Fruit fly (Drosophila melanogaster): ENCODE data around the gene PAPLA1.

Gene PAPLA1

DNA sequence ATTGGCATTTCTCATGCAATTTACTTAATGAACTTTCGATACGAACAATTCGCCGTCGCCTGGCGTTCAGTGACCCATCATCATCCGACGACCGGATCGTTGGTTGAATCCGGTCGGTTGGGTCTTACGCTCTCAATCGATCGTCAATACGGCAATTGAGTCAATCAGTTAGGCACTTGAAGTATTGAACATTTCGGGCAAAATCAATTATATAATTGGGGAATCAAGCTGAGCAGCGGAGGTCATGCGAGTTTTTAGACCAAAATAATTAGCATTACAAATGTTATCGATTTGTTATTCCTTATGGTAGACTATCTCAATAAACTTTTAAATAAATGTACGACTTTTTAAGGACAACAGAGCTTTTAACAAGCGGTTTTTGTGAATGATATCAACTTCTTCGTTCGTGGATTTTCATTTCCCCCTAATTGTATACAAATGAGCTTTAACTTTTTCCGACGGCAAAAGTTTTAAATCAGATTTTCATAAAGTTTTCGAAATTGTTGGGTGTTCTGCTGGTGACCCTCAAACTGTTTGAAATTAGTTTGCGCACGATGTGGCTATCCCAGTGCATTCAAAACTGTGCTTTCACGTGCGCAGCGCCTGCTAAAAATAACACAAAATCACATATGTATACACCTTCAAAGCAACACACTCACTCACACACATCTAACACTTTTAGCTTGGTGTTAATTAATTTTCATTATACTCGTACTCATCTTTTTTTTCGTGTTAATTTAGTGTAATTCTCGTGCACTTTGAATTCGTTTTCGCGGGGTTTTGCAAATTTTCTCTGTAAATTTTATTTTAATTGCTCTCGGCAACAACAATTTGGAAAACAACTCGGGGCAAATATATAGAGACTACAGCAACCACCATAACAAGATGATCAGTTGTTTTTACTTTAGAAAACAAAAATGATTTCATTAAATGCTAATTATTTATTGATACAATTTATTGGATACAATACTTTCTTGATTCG, 61.2 kb downstream of the PAPLA1 start:
- no peak for TF ChIP-seq CG17801 (GFP tag; optimal IDR thresholded peaks at IDR 0.05; ENCODE audit: partially characterized antibody)

DNA sequence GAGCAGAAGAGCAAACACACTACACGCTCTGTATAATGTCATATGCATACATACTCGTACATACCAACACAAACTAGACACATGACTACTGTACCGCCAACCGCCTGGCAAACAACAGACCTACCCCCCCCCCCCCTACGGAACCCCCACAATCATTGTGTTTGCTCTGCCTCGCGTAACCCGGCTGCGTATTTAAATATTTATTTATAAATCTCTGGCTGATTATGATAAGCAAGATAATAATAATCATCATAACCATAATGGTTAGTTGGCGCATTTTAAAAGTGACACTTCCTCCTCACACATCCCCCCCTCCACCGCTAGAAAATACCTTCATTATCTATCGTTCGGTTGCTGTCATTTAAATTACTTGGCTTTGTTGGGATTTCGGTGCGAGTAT, 62.0 kb downstream of the PAPLA1 start:
- peak; percentile 32 for TF ChIP-seq CG17801 (GFP tag; optimal IDR thresholded peaks at IDR 0.05; ENCODE audit: partially characterized antibody)

DNA sequence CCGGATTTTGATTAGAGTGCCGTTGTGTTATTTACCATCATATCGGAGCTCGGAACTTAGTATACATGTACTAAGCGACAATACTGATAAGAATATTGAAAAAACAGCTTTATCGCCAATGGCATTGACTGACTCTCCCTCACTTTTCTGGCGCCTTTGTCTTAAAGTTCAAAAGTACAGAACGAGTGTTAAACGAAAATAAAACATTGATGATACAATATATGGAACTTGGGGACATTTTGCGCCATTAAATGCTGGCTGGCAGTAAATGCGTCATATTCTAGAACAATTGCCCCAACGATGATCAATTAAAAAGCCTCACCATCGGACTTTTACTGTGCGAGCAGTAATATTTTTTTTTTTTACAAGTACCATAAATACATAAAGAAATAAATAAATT, 64.3 kb downstream of the PAPLA1 start:
- no peak for TF ChIP-seq CG17801 (GFP tag; optimal IDR thresholded peaks at IDR 0.05; ENCODE audit: partially characterized antibody)

DNA sequence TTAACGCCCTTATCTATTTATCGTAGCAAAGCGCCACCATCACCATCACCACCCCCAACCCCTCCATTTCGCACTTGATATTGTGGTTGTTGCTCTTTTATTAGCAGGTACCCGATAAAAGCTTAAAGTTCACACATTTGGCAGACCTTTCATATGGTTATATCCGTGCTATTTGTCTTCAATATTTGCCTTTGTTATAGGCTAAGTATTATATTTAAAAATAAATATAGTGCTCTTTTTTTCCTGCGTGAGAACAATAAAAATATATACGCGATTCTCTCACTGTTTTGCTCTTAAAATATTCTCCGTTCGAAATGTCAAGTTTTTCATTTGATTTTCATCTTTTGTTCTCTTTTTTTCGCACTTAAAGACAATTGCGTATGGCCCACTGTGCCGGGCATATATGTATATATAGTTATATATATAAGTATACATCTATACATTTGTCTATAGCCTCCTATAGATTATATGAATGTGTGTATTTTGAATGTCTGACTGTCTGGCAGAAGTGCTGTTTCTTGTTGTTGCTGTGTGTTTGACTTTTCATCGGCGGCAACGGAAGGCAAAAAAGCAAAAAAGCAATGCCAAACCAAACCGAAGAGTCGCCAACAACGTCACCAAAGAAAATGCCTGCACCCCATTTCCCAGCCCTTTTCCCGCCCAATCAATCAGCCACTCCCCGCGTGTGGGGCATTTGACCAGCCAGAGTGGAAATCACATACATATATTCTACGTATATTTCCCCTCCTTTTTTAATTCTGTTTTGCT, 65.2 kb downstream of the PAPLA1 start:
- TF ChIP-seq CG17801 (GFP tag; optimal IDR thresholded peaks at IDR 0.05; ENCODE audit: partially characterized antibody): no peak

DNA sequence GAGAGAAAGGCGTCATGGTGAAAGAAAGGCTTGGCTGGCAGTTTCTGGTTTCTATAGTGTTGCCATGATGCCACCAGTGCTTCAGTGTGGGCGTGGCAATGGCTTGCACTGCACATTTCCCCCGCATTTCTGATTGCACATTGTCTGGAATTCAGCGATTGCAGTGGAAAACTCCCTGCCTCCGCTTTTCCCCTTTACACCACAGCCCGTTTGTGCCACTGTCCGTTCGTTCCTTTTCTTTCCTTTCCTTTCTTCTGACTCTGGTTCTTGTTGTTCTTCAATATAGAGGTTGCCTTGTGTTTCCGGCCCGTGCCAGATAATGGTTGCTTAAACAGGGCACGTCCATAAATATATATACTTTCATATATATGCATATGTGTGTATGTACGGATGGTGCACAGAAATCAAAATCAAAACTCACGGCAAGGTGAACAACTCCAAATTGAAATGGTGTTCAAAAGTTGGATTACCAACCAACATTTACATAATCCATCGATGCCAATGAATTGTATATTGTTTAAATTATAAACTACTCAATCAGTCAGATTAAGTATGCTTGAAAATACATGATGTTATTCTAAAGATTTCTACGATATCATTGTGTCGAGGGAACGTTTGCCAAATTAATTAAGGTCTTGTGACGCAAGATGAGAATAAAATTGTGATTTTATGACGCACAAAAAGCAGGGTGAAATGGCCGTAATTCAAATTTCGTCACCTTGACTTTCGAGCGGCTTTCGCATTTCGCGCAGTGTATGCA, 66.1 kb downstream of the PAPLA1 start:
- no peak for TF ChIP-seq CG17801 (GFP tag; optimal IDR thresholded peaks at IDR 0.05; ENCODE audit: partially characterized antibody)

DNA sequence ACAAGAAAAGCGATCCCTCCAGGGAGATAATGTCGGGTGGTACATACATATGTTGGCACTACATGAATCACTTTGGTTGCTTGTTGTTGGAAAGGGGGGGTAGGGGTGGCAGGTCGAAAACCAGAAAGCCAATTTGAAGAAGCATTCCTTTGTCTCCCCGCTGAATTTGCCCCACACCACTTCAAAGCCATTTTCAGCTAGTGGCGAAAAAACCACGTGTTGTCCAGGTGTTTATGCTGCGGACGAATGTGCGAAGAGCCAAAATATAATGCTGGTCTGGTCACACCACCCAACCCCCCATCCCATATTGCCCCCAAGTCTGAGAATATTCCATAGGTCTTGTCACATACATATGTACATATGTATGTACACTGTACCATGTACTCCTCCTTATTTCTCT, 67.5 kb downstream of the PAPLA1 start:
- no peak for TF ChIP-seq CG17801 (GFP tag; optimal IDR thresholded peaks at IDR 0.05; ENCODE audit: partially characterized antibody)

DNA sequence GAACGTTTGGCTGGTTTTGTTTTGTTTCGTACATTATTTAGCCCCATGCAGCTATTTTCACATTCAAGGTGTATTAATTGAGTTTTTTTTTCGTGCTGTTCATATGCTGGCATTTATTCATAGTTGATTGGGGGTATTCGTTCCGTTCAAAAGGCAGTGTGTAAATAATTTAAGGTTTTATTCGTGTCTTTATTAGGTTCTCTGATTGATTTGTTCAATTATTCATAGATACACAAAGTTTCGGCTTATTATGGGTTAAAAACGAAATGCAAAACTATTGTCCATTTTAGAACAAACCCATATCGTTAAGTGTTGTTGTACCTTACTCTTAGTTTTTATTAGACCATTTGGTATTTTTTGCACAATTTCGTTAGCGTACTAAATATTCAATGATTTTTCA, 68.0 kb downstream of the PAPLA1 start:
- no peak for TF ChIP-seq CG17801 (GFP tag; optimal IDR thresholded peaks at IDR 0.05; ENCODE audit: partially characterized antibody)

DNA sequence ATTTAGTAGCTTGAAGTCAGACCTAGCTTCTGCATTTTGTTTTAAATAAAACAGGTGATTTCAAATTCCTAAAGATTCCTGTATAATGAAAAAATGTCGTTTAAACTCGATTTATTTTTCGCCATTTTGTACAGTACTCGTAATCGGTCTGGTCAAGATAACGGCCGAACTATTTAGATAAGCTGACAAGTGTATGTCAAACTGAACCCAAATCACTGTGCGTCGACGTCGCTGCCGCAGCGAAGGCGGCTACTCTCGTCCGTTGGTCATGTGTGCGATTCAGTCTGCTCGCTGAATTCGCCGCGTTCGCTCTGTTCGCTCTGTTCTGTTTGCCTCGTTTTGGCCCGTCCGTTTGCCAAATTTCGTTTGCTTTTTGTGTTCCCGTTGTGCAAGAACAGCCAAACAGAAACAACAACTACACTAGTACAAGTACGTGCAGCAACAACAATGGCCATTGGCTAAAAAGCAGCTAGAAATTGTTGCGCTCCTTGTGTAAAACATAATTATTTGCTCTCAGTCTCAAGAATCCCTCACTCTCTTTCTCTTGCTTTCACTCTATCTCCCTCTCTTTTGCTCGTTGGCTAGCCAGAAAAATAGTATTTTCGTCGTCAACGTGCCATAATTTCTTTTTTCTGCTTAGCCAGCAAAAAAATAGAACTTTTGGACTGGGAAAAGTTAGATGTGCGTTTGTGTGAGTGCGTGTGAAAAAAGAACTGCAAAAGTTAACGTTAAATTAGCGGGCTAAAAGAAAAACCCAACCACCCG, 71.2 kb downstream of the PAPLA1 start:
- TF ChIP-seq CG17801 (GFP tag; optimal IDR thresholded peaks at IDR 0.05; ENCODE audit: partially characterized antibody): peak; percentile 33

DNA sequence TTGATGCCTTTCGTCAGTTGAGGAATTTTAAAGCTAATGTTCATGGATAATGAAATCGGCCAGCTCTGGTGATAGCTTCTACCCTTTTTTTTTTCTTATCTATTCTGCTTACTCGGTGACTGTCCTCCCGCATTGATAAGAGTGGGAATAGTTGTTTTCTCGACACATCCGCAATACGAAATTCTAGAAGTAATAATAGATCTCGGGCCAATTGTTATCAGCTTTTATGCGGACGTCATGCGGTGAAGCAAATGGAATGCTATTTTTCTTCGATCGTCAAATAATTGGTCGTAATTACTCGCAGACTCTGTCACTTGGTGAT, 72.0 kb downstream of the PAPLA1 start:
- TF ChIP-seq CG17801 (GFP tag; optimal IDR thresholded peaks at IDR 0.05; ENCODE audit: partially characterized antibody): no peak

DNA sequence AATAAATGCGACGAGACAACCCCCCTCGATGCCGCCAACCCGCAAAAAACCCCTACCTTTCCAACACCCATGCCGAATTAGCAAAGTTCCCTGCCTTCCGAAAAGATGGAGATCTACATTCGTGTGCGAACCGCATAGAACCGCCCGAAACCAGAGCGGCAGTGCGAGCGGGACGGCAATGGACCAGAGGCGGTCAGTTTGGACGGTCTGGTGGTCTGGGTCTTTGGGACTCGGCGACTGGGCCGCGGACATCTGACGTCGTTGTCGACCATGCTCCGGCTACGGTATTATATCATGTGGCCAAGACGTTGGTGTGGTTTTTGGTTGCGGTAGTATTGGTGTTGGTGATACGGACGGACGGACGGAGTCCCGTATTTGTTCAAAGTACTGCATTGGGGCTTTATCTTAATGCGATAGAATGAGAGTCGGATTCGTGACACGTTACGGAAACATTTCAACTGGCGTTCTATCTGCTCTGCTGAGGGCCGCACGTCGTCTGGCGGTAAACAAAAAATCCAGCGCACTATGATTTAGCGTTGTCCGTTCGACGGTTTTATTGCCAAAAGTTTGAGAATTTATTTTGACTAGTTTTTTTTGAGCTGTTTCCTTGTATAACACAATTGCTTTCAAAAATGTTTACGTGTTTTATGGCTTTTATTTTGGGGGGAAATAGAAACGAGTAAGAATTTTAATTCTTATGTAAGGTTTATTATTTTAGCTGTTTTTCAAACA, 72.5 kb downstream of the PAPLA1 start:
- TF ChIP-seq CG17801 (GFP tag; optimal IDR thresholded peaks at IDR 0.05; ENCODE audit: partially characterized antibody): no peak

DNA sequence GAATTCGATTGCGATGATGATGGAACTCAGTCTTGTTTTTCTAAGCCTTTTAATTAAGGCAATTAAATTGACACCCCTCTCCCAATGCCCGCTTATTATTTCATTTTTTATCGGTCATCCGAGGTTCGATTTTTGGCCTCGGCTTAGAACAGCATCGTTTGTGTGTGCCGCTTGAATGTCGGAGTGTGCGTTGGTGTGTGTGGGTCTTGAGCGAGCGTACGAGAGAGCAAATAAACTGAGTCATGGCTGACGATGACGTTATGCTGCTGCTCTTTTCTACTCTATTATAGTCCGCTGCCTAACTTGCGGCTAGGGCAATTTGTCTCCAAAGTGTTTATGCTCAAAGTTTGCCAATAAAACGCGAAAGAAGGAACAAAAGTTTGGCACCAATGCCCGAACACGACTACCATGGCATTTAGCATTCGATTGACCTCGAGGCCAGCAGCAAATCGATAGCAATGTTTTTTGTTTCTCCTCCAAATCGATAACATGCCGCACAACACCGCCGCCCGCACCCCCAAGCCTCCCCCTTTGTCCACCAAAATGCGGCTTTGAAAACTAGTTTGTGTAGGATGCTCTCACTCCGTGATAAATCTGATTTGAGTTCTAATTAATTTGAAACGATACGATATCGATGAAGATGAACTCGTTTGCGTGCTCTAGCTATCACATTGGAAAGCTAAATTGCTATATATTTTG, 73.8 kb downstream of the PAPLA1 start:
- TF ChIP-seq CG17801 (GFP tag; optimal IDR thresholded peaks at IDR 0.05; ENCODE audit: partially characterized antibody): no peak

DNA sequence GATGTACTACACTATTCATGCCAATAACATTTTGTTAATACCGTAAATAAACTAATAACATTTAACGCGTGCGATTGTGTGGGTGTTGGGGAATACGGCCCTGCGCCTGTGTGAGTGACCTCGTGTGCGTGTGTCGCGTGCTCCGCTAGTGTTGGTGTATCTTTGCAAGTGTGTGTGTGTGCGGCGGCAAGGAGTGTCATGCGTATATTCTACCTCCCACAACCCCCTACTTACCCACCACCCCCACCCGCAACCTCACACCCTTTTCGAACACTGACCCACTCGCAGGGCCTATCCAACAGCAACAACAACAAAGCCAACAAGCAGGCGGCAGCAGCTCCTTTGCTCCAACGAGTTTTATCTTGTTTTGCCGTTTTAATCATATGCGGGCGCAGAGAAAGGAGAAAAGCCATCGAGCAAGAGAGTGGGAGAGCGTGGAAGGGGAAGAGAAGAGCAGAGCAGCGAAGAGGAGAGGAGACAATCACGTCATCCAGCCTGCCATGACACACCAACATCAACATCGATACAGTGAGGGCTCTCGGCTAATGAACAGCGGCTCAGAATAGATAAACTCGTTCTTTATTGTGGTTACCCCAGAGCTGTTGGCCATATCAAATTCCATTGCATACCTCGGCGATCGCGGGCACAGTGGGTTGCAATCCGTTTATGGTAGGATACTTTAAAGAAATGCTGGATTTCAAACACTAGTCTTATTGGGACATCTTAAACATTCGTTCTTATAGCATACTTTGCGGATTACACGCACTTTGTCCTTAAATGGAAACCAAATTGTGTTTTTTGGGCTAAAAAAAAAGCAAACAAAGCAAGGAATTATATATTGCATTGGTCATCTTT, 74.9 kb downstream of the PAPLA1 start:
- no peak for TF ChIP-seq CG17801 (GFP tag; optimal IDR thresholded peaks at IDR 0.05; ENCODE audit: partially characterized antibody)

All from ovary, adult (tissue).